Fruit fly (Drosophila melanogaster) whole organism, embryonic: ENCODE results near the gene CG12811.

Experiments
- Awh ChIP-seq: fragments of 200-800 bp; sonication (Bioruptor generic); IDR thresholded peaks from 2 replicates; pipeline ENCODE4, ENCODE4 v1.3.6; 2022; ENCODE audit warnings: missing biosample characterization, missing genetic modification characterization
- CG10654 ChIP-seq: fragments of 200-800 bp; sonication (Bioruptor generic); optimal IDR thresholded peaks from 2 replicates; lab custom pipeline; 2016; ENCODE audit warnings: missing biosample characterization, missing genetic modification characterization
- CG10959 ChIP-seq: fragments of 200-800 bp; sonication (Bioruptor generic); IDR thresholded peaks from 2 replicates; pipeline ENCODE4 v1.3.6; 2022; ENCODE audit warnings: missing biosample characterization, missing genetic modification characterization
- CG11723 ChIP-seq: fragments of 200-800 bp; sonication (Bioruptor generic); optimal IDR thresholded peaks from 2 replicates; lab custom pipeline; 2017; ENCODE audit warnings: missing biosample characterization, mild to moderate bottlenecking, missing genetic modification characterization
- CG12236 ChIP-seq: fragments of 200-800 bp; sonication (Bioruptor generic); optimal IDR thresholded peaks from 2 replicates; lab custom pipeline; 2016; ENCODE audit warnings: missing biosample characterization, missing genetic modification characterization
- CG12299 ChIP-seq: fragments of 200-800 bp; sonication (Bioruptor generic); optimal IDR thresholded peaks from 2 replicates; lab custom pipeline; 2018; ENCODE audit warnings: missing biosample characterization, mild to moderate bottlenecking, missing genetic modification characterization
- CG17361 ChIP-seq: fragments of 200-800 bp; sonication (Bioruptor generic); IDR thresholded peaks from 3 replicates; pipeline ENCODE4 v1.3.6; 2022; ENCODE audit warnings: missing biosample characterization, missing genetic modification characterization
- CG17568 ChIP-seq: fragments of 200-800 bp; sonication (Bioruptor generic); optimal IDR thresholded peaks from 2 replicates; lab custom pipeline; 2018; ENCODE audit warnings: missing biosample characterization, mild to moderate bottlenecking, missing genetic modification characterization, moderate library complexity
- CG17612 ChIP-seq: fragments of 200-800 bp; sonication (Bioruptor generic); IDR thresholded peaks from 2 replicates; pipeline ENCODE4 v1.3.6; 2022; ENCODE audit warnings: missing biosample characterization, missing genetic modification characterization
- CG30403 ChIP-seq: fragments of 200-800 bp; sonication (Bioruptor generic); optimal IDR thresholded peaks from 3 replicates; lab custom pipeline; 2016; ENCODE audit warnings: missing biosample characterization, missing genetic modification characterization
- CG32767 ChIP-seq: fragments of 200-800 bp; sonication (Bioruptor generic); IDR thresholded peaks from 2 replicates; pipeline ENCODE4 v1.3.6; 2022; ENCODE audit warnings: missing biosample characterization, missing genetic modification characterization
- CG3281 ChIP-seq: fragments of 200-800 bp; sonication (Bioruptor generic); optimal IDR thresholded peaks from 3 replicates; lab custom pipeline; 2017; ENCODE audit warnings: missing biosample characterization, mild to moderate bottlenecking, missing genetic modification characterization
- CG34376 ChIP-seq: fragments of 200-800 bp; sonication (Bioruptor generic); optimal IDR thresholded peaks from 2 replicates; lab custom pipeline; 2018; ENCODE audit warnings: missing biosample characterization, mild to moderate bottlenecking, missing genetic modification characterization
- CG3847 ChIP-seq: fragments of 200-800 bp; sonication (Bioruptor generic); IDR thresholded peaks from 2 replicates; pipeline ENCODE4 v1.3.6; 2022; ENCODE audit warnings: missing biosample characterization, missing genetic modification characterization
- CG4360 ChIP-seq: fragments of 200-800 bp; sonication (Bioruptor generic); IDR thresholded peaks from 2 replicates; pipeline ENCODE4 v1.3.6; 2022; ENCODE audit warnings: missing biosample characterization, missing genetic modification characterization
- CG4707 ChIP-seq: fragments of 200-800 bp; sonication (Bioruptor generic); optimal IDR thresholded peaks from 2 replicates; lab custom pipeline; 2018; ENCODE audit warnings: missing biosample characterization, mild to moderate bottlenecking, missing genetic modification characterization, moderate library complexity
- CG4730 ChIP-seq: fragments of 200-800 bp; sonication (Bioruptor generic); IDR thresholded peaks from 2 replicates; pipeline ENCODE4 v1.3.6; 2022; ENCODE audit warnings: missing biosample characterization, missing genetic modification characterization
- CG6272 ChIP-seq: fragments of 200-800 bp; sonication (Bioruptor generic); IDR thresholded peaks from 2 replicates; pipeline ENCODE4 v1.3.6; 2022; ENCODE audit warnings: missing biosample characterization, missing genetic modification characterization
- CG6654 ChIP-seq: fragments of 200-800 bp; sonication (Bioruptor generic); optimal IDR thresholded peaks from 2 replicates; lab custom pipeline; 2017; ENCODE audit warnings: missing biosample characterization, mild to moderate bottlenecking, missing genetic modification characterization
- CG6854 ChIP-seq: fragments of 200-800 bp; sonication (Bioruptor generic); optimal IDR thresholded peaks from 3 replicates; lab custom pipeline; 2017; ENCODE audit warnings: missing biosample characterization, mild to moderate bottlenecking, missing genetic modification characterization
- CG9437 ChIP-seq: fragments of 200-800 bp; sonication (Bioruptor generic); optimal IDR thresholded peaks from 2 replicates; lab custom pipeline; 2018; ENCODE audit warnings: missing biosample characterization, mild to moderate bottlenecking, missing genetic modification characterization
- CG9727 ChIP-seq: fragments of 200-800 bp; sonication (Bioruptor generic); optimal IDR thresholded peaks from 3 replicates; lab custom pipeline; 2017; ENCODE audit warnings: missing biosample characterization, mild to moderate bottlenecking, missing genetic modification characterization
- CG9932 ChIP-seq: fragments of 200-800 bp; sonication (Bioruptor generic); IDR thresholded peaks from 2 replicates; pipeline ENCODE4 v1.3.6; 2022; ENCODE audit warnings: missing biosample characterization, missing genetic modification characterization
- Fer2 ChIP-seq: fragments of 200-800 bp; sonication (Bioruptor generic); optimal IDR thresholded peaks from 2 replicates; lab custom pipeline; 2018; ENCODE audit warnings: missing biosample characterization, mild to moderate bottlenecking, missing genetic modification characterization, moderate library complexity
- Hr78 ChIP-seq, 2 experiments: fragments of 200-800 bp in 1 of 2; fragments of >200 bp in 1 of 2; sonication (Bioruptor generic) in 1 of 2; optimal IDR thresholded peaks; 2 replicates each; lab custom pipeline; 2017 to 2019; ENCODE audit warnings: missing biosample characterization in 2 of 2, missing genetic modification characterization in 2 of 2, mild to moderate bottlenecking in 1 of 2, moderate library complexity in 1 of 2
- Kr ChIP-seq: fragments of 200-800 bp; sonication (Bioruptor generic); optimal IDR thresholded peaks from 2 replicates; lab custom pipeline; 2017; ENCODE audit warnings: missing biosample characterization, mild to moderate bottlenecking, missing genetic modification characterization
- Max ChIP-seq: fragments of 200-800 bp; sonication (Bioruptor generic); optimal IDR thresholded peaks from 2 replicates; lab custom pipeline; 2016; ENCODE audit warnings: missing biosample characterization, mild to moderate bottlenecking, missing genetic modification characterization
- Med ChIP-seq: fragments of 200-800 bp; sonication (Bioruptor generic); peaks from one replicate; lab custom pipeline; 2016; ENCODE audit warnings: missing biosample characterization, missing genetic modification characterization, mild to moderate bottlenecking, inconsistent platforms, moderate library complexity
- PHDP ChIP-seq: fragments of 200-800 bp; sonication (Bioruptor generic); optimal IDR thresholded peaks from 3 replicates; lab custom pipeline; 2018; ENCODE audit warnings: missing biosample characterization, mild to moderate bottlenecking, missing genetic modification characterization, moderate library complexity
- Pdp1 ChIP-seq, 2 experiments: fragments of 200-800 bp; sonication (Bioruptor generic); optimal IDR thresholded peaks; 3 replicates each; lab custom pipeline; 2016; ENCODE audit warnings: missing biosample characterization in 2 of 2, missing genetic modification characterization in 2 of 2, mild to moderate bottlenecking in 1 of 2, moderate library complexity in 1 of 2
- Rx ChIP-seq: fragments of 200-800 bp; sonication (Bioruptor generic); IDR thresholded peaks from 2 replicates; pipeline ENCODE4 v1.3.6; 2022; ENCODE audit warnings: missing biosample characterization, missing genetic modification characterization
- Side ChIP-seq: fragments of 200-800 bp; sonication (Bioruptor generic); optimal IDR thresholded peaks from 2 replicates; lab custom pipeline; 2016; ENCODE audit warnings: missing biosample characterization, missing genetic modification characterization
- Taf1 ChIP-seq: fragments of 200-800 bp; sonication (Bioruptor generic); IDR thresholded peaks from 2 replicates; pipeline ENCODE4 v1.3.6; 2022; ENCODE audit warnings: missing biosample characterization, missing genetic modification characterization
- chm ChIP-seq: fragments of 200-800 bp; sonication (Bioruptor generic); IDR thresholded peaks from 2 replicates; pipeline ENCODE4 v1.3.6; 2022; ENCODE audit warnings: missing biosample characterization, missing genetic modification characterization
- ci ChIP-seq: fragments of 200-800 bp; sonication (Bioruptor generic); IDR thresholded peaks from 3 replicates; pipeline ENCODE4 v1.3.6; 2022; ENCODE audit warnings: missing biosample characterization, missing genetic modification characterization
- cwo ChIP-seq: fragments of 200-800 bp; sonication (Bioruptor generic); optimal IDR thresholded peaks from 3 replicates; lab custom pipeline; 2017; ENCODE audit warnings: missing biosample characterization, missing genetic modification characterization, mild to moderate bottlenecking, moderate library complexity, missing genetic modification reagents
- dm ChIP-seq: fragments of 200-800 bp; sonication (Bioruptor generic); optimal IDR thresholded peaks from 3 replicates; lab custom pipeline; 2016; ENCODE audit warnings: missing biosample characterization, missing genetic modification characterization
- fru ChIP-seq: fragments of >200 bp; optimal IDR thresholded peaks from 2 replicates; lab custom pipeline; 2017
- hth ChIP-seq: fragments of >200 bp; optimal IDR thresholded peaks from 2 replicates; lab custom pipeline; 2017; ENCODE audit warnings: inconsistent platforms
- jigr1 ChIP-seq: fragments of 200-800 bp; sonication (Bioruptor generic); IDR thresholded peaks from 3 replicates; pipeline ENCODE4 v1.3.6; 2022; ENCODE audit warnings: missing biosample characterization, missing genetic modification characterization
- kni ChIP-seq: fragments of 200-800 bp; sonication (Bioruptor generic); optimal IDR thresholded peaks from 3 replicates; lab custom pipeline; 2017; ENCODE audit warnings: mild to moderate bottlenecking, missing biosample characterization, missing genetic modification reagents, missing genetic modification characterization
- lab ChIP-seq: fragments of 200-800 bp; sonication (Bioruptor generic); optimal IDR thresholded peaks from 3 replicates; lab custom pipeline; 2017; ENCODE audit warnings: missing biosample characterization, missing genetic modification characterization, mild to moderate bottlenecking, moderate library complexity, missing genetic modification reagents
- lilli ChIP-seq: fragments of 200-800 bp; sonication (Bioruptor generic); optimal IDR thresholded peaks from 3 replicates; lab custom pipeline; 2016; ENCODE audit warnings: missing biosample characterization, missing genetic modification characterization
- mam ChIP-seq: fragments of 200-800 bp; sonication (Bioruptor generic); optimal IDR thresholded peaks from 3 replicates; lab custom pipeline; 2016; ENCODE audit warnings: missing biosample characterization, missing genetic modification characterization
- pros ChIP-seq: fragments of 200-800 bp; sonication (Bioruptor generic); optimal IDR thresholded peaks from 3 replicates; lab custom pipeline; 2019; ENCODE audit warnings: missing biosample characterization, mild to moderate bottlenecking, missing genetic modification characterization, moderate library complexity
- run ChIP-seq: fragments of 200-800 bp; sonication (Bioruptor generic); optimal IDR thresholded peaks from 3 replicates; lab custom pipeline; 2018; ENCODE audit warnings: missing biosample characterization, mild to moderate bottlenecking, missing genetic modification characterization
- sr ChIP-seq: fragments of 200-800 bp; sonication (Bioruptor generic); IDR thresholded peaks from 3 replicates; pipeline ENCODE4 v1.3.6; 2022; ENCODE audit warnings: missing biosample characterization, missing genetic modification characterization
- vnd ChIP-seq: fragments of 200-800 bp; sonication (Bioruptor generic); IDR thresholded peaks from 3 replicates; pipeline ENCODE4 v1.3.6; 2022; ENCODE audit warnings: missing biosample characterization, missing genetic modification characterization; ENCODE audit not compliant: partially characterized antibody

The CG12811 gene

DNA sequence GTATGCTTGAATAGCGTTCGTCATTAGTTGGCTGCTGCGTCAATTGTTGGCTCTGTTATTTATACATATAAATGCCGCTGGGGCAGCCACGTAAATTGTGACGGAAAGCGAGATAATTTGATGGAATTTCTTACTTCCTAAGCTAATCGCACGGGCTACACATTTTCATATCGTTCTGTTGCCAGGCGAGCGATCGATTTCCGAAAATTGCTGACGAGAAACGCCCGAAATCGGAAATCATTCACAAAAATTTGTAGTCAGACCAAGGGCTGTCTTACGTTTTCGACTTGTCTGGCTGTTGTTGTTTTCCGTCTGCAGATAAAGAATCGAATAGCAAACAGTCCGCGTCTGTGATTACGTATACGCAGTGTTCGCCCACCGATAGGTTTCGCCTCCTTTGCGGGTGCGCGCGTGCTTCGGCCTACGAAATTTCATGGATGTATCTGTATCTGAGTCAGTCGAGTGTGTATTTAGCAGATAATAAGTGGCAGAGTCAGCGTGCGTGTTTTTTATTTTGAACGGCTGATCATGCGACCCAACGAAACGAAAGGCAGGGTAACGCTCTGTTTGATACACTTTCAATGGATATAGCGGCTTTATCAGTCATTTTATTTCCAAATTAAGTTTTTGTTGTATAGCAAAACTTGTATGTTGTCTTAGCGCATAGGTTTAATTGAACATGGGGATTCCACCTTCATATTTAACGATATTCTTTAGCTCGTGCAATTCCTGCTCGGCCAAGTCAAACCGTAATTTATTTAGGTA, 49.1 kb upstream of the CG12811 start (continued):
- peak; percentile 32 for TF ChIP-seq CG12299 (tag; lab: Kevin White, UChicago)
- peak; percentile 71 for TF ChIP-seq CG9932 (GFP tag; lab: Robert Waterston, UW)
- TF ChIP-seq, all 482 proteins: peak for 311

DNA sequence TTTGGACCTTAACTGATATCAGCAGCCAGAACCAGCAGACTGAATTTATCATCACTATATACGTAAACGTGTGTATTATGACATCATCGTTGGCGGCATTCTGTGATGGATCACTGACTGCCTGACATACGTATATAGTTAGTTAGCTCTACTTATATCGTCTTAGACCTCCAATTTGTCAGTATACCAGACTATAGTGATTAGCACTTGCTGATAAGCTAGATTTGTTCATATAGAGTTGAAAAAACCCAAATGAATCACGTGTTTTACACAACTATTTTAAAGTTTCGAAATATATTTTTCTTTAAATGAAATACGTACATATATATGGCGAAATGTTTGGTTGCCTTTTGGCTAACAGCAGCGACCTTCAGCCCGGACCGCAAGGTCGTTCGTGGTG, 47.2 kb upstream of the CG12811 start:
- TF ChIP-seq cwo (GFP tag; lab: Kevin White, UChicago), result peak; percentile 54
- TF ChIP-seq CG12236 (GFP tag; lab: Kevin White, UChicago), result no peak
- no peak for TF ChIP-seq CG11723 (GFP tag; lab: Kevin White, UChicago)
- no peak for TF ChIP-seq CG17361 (GFP tag; lab: Robert Waterston, UW)
- TF ChIP-seq Awh (GFP tag; lab: Robert Waterston, UW), result no peak
- no peak for TF ChIP-seq CG9437 (GFP tag; lab: Kevin White, UChicago)
- peak; percentile 14 for TF ChIP-seq lab (GFP tag; lab: Kevin White, UChicago)
- peak; percentile 24 for TF ChIP-seq CG34376 (GFP tag; lab: Kevin White, UChicago)
- TF ChIP-seq ci (GFP tag; lab: Robert Waterston, UW), result 0 out of 3 replicates have a peak, but pooled peaks have one; percentile 24
- no peak for TF ChIP-seq hth (lab: Kevin White, UChicago)
- no peak for TF ChIP-seq mam
- no peak for TF ChIP-seq PHDP (tag; lab: Kevin White, UChicago)
- TF ChIP-seq Pdp1 (GFP tag; optimal IDR thresholded peaks at IDR 0.05; lab: Kevin White, UChicago), result peak in 1 of 2 experiments; percentile 19
- TF ChIP-seq Max (GFP tag; lab: Kevin White, UChicago), result no peak
- TF ChIP-seq CG4730 (GFP tag; lab: Robert Waterston, UW), result no peak
- TF ChIP-seq Side (GFP tag; lab: Kevin White, UChicago), result no peak
- TF ChIP-seq CG6272, result no peak
- TF ChIP-seq jigr1, result no peak
- TF ChIP-seq CG3281 (GFP tag; lab: Kevin White, UChicago), result peak; percentile 0
- no peak for TF ChIP-seq Taf1 (GFP tag; lab: Robert Waterston, UW)

DNA sequence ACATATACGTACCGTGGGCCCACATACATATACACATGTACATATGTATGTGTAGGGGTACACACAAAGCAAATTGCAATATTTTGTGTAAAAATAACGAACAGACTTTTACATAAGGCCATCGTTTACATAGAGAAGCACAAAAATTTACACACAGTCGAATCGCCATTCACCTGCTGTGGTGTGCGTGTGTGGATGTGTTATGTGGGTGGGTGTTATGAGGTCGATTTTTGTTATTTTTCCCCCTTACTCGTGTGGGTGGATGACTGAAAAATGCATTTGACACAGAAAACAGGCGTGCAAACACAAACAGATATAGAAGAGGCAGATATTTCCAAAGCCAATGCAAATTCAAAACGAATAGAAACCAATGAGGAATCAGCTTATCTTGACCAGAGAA, 46.5 kb upstream of the CG12811 start:
- TF ChIP-seq Hr78 (GFP tag; optimal IDR thresholded peaks at IDR 0.05; lab: Kevin White, UChicago) (no peak), lilli (GFP tag; lab: Kevin White, UChicago) (no peak), Pdp1 (GFP tag; optimal IDR thresholded peaks at IDR 0.05; lab: Kevin White, UChicago) (peak in 1 of 2 experiments; percentile 8), CG4707 (GFP tag; lab: Kevin White, UChicago) (no peak), sr (GFP tag; lab: Robert Waterston, UW) (peak; percentile 95), CG6654 (no peak), CG6854 (GFP tag; lab: Kevin White, UChicago) (no peak), CG30403 (GFP tag; lab: Kevin White, UChicago) (no peak), vnd (GFP tag; lab: Robert Waterston, UW) (no peak), CG3847 (0 out of 2 replicates have a peak, but pooled peaks have one; percentile 8), Rx (no peak), kni (GFP tag; lab: Kevin White, UChicago) (no peak), hth (lab: Kevin White, UChicago) (no peak), CG9727 (GFP tag; lab: Kevin White, UChicago) (no peak), CG32767 (GFP tag; lab: Robert Waterston, UW) (no peak), pros (no peak), Med (GFP tag; lab: Kevin White, UChicago) (peak; percentile 48), run (tag; lab: Kevin White, UChicago) (no peak), CG10654 (no peak), Kr (GFP tag; lab: Kevin White, UChicago) (no peak), CG17568 (no peak), CG10959 (no peak), fru (no peak), CG17612 (GFP tag; lab: Robert Waterston, UW) (no peak), Fer2 (tag; lab: Kevin White, UChicago) (no peak), chm (GFP tag; lab: Robert Waterston, UW) (no peak), dm (no peak), CG4360 (GFP tag; lab: Robert Waterston, UW) (no peak)
